Fruit fly (Drosophila melanogaster) whole organism: ENCODE data around the gene Tmx3.

Source experiments
- CG8478 ChIP-seq: fragments of >200 bp; optimal IDR thresholded peaks from 2 replicates; lab custom pipeline; 2018; ENCODE audit warnings: inconsistent platforms
- Dll ChIP-seq: fragments of >200 bp; optimal IDR thresholded peaks from 2 replicates; lab custom pipeline; 2017
- EcR ChIP-seq, 2 experiments: fragments of >200 bp; optimal IDR thresholded peaks; 2 replicates each; lab custom pipeline; 2017; ENCODE audit warnings: missing biosample characterization in 2 of 2, missing genetic modification characterization in 2 of 2, missing genetic modification reagents in 2 of 2
- pan ChIP-seq: fragments of >200 bp; optimal IDR thresholded peaks from 2 replicates; lab custom pipeline; 2017
- psq ChIP-seq: fragments of >200 bp; optimal IDR thresholded peaks from 2 replicates; lab custom pipeline; 2017
- usp ChIP-seq: fragments of >200 bp; optimal IDR thresholded peaks from 2 replicates; lab custom pipeline; 2017; ENCODE audit warnings: missing biosample characterization, missing genetic modification characterization, mixed read lengths

Gene Tmx3

dm6 chr3L:16268106-16268733 lies 39.3 kb downstream of the Tmx3 start, which contains the start of gene CG4950:
Gene CG4950, minus strand, starts transcription at chr3L:16268156.
- TF ChIP-seq CG8478 (lab: Kevin White, UChicago) (no peak), Dll (lab: Kevin White, UChicago) (no peak), EcR (GFP tag; optimal IDR thresholded peaks at IDR 0.05; lab: Kevin White, UChicago) (no peak), psq (lab: Kevin White, UChicago) (no peak), pan (lab: Kevin White, UChicago) (no peak), usp (GFP tag; lab: Kevin White, UChicago) (no peak)

DNA sequence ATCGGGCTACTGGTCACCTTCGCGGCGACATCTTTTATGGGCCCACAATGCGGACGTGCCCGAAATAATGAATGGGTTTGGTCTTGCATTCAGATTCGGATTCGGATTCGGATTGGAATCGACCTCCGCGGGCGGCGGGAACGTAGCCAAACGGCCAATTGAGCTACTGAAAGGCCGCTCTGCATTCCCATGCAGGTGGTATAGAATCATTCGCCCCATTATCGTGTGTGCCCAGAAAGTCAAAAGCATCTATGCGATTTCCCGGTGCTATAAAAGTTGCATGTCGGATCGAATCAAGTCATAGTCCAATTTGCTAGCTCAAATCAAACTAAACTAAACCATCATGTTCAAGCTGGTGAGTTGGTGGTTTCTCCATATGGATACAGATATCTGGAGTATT lies 40.2 kb downstream of the Tmx3 start, which contains the start of gene CG13068:
Gene CG13068 (plus strand): TSS at position 301 of the 400 bp plus-strand sequence.
- TF ChIP-seq CG8478 (lab: Kevin White, UChicago): no peak
- no peak for TF ChIP-seq psq (lab: Kevin White, UChicago)
- no peak for TF ChIP-seq Dll (lab: Kevin White, UChicago)
- no peak for TF ChIP-seq EcR (GFP tag; optimal IDR thresholded peaks at IDR 0.05; lab: Kevin White, UChicago)
- TF ChIP-seq pan (lab: Kevin White, UChicago): no peak
- no peak for TF ChIP-seq usp (GFP tag; lab: Kevin White, UChicago)

dm6 chr3L:16270802-16271332 lies 42.0 kb downstream of the Tmx3 start, which contains the start of the genes CG34248 and CG13067:
Gene CG34248, minus strand, starts transcription at chr3L:16270902.
Gene CG13067, plus strand, starts transcription at chr3L:16271282.
- TF ChIP-seq psq (lab: Kevin White, UChicago) (no peak), CG8478 (lab: Kevin White, UChicago) (no peak), pan (lab: Kevin White, UChicago) (no peak), Dll (lab: Kevin White, UChicago) (no peak), usp (GFP tag; lab: Kevin White, UChicago) (no peak), EcR (GFP tag; optimal IDR thresholded peaks at IDR 0.05; lab: Kevin White, UChicago) (no peak)

DNA sequence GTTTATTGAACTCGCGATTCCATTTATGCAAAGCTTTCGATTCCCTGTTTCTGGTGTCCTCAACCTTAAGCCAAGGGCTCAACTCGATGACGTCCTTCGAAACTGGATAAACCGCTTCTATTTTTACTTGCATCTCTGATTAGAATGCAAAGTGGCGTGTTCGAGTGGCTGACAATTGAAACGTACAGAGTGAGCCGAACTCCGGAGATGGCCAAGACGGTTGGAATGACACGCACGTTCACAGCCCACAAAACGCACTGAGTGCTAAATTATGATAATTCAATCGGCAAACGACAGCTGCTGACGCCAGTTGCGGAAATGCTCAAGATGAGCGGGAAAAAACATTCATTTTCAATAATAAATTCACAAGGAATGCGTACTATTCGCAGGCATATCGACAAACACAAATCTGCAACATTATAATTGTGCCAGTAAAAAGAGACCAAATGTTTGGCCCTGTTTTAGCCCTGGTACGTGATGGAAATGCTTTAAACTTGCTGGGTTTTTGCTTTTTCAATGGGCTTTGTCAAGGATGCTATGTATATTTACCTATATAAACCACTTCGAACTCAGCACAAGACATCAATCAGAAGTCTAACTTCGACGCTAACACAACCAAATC lies 43.5 kb downstream of the Tmx3 start, which contains the start of gene CG13066:
Gene CG13066 (plus strand): TSS at position 572 of the 622 bp plus-strand sequence.
- no peak for TF ChIP-seq Dll (lab: Kevin White, UChicago)
- TF ChIP-seq EcR (GFP tag; optimal IDR thresholded peaks at IDR 0.05; lab: Kevin White, UChicago): no peak
- no peak for TF ChIP-seq psq (lab: Kevin White, UChicago)
- TF ChIP-seq usp (GFP tag; lab: Kevin White, UChicago): no peak
- no peak for TF ChIP-seq pan (lab: Kevin White, UChicago)
- no peak for TF ChIP-seq CG8478 (lab: Kevin White, UChicago)

dm6 chr3L:16275391-16276017 lies 46.6 kb downstream of the Tmx3 start:
- TF ChIP-seq psq (lab: Kevin White, UChicago): no peak
- TF ChIP-seq usp (GFP tag; lab: Kevin White, UChicago): no peak
- TF ChIP-seq pan (lab: Kevin White, UChicago): no peak
- no peak for TF ChIP-seq CG8478 (lab: Kevin White, UChicago)
- peak in 1 of 2 experiments; percentile 71 for TF ChIP-seq EcR (GFP tag; optimal IDR thresholded peaks at IDR 0.05; lab: Kevin White, UChicago)

- no peak for TF ChIP-seq usp (GFP tag; lab: Kevin White, UChicago)
These were observed 48.2 kb downstream of the Tmx3 start, which contains the start of gene CG13065 for dm6 chr3L:16277135-16277534. Gene CG13065, plus strand, starts transcription at chr3L:16277435.

DNA sequence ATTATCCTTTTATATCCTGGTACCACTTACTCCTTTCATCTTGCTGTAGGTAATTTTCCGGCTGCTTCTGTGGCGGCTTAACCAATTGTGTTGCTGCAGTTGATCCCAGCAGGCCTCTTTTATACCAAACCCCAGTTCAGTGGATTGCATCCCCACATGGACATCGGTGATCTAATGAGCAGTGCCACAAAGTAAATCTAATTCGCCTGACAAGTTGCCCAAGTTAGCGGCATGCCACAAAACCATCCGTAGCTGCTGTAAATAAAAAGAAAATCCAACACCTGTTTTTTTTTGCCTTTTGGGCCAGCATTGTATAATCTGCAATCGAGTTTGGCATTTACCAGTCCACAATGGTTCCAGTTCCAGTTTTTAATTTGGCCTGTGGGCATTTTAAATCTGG lies 50.3 kb downstream of the Tmx3 start, which contains the start of gene CG13050:
Gene CG13050 (minus strand): TSS at position 101 of the 400 bp plus-strand sequence.
- TF ChIP-seq usp (GFP tag; lab: Kevin White, UChicago) (no peak), CG8478 (lab: Kevin White, UChicago) (no peak), pan (lab: Kevin White, UChicago) (no peak), EcR (GFP tag; optimal IDR thresholded peaks at IDR 0.05; lab: Kevin White, UChicago) (no peak), psq (lab: Kevin White, UChicago) (no peak), Dll (lab: Kevin White, UChicago) (no peak)

DNA sequence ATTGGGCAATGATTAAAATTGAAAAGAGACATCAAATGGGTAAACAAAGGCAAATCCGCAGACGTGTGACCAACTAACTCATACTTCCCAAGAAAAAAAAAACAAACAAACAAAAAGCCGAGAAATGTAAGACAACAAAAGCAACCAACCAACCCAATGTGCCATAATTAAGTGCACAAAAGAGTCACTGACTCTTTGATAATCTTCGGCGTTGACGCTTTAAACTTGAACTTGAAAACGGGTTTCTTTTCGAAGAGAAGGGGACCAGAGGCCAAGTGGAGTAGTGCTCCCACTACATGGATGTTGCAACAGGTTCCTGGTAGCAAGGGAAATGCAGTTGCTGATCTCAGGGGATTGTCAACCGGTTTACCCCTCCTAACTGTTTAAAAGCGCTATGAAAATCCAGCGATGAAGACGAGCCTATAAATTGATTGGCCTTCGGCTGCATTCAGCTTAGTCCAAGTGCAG lies 51.1 kb downstream of the Tmx3 start, which contains the start of gene CG13064:
Gene CG13064 (plus strand): TSS at position 418 of the 468 bp plus-strand sequence.
- no peak for TF ChIP-seq Dll (lab: Kevin White, UChicago)
- peak in 1 of 2 experiments; percentile 54 for TF ChIP-seq EcR (GFP tag; optimal IDR thresholded peaks at IDR 0.05; lab: Kevin White, UChicago)
- TF ChIP-seq CG8478 (lab: Kevin White, UChicago): no peak
- no peak for TF ChIP-seq pan (lab: Kevin White, UChicago)
- TF ChIP-seq usp (GFP tag; lab: Kevin White, UChicago): no peak
- TF ChIP-seq psq (lab: Kevin White, UChicago): no peak
